Fruit fly (Drosophila melanogaster): ENCODE data around the gene Gr66a.
A peak's percentile ranks its signal among the peaks of the same experiment; 100 is the strongest.

Gr66a gene

DNA sequence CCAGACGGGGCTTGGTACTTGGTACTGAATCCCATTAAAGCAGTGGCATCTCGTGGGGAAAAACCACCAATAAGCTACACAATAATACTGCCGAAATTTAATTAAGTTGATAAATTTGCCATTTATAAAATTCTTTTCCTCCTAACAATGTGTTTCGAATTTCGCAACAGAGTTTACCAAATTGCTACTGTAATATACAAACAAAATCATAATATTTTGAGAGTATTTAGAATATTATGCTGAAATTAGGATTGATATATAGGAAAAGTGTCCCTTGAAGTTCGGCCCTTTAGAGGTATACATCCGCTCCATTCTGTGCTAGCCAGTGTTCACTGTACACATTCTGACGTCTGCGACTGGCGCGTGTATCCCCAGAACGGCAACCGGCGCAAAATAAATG is 22.1 kb downstream of the Gr66a start (continued):
- TF ChIP-seq CG6791 (GFP tag; IDR thresholded peaks at IDR 0.05; ENCODE audit: partially characterized antibody), result no peak
- TF ChIP-seq aop (GFP tag; IDR thresholded peaks at IDR 0.05), result no peak
- no peak for TF ChIP-seq Mrtf (GFP tag; IDR thresholded peaks at IDR 0.05)
- TF ChIP-seq eve (GFP tag; optimal IDR thresholded peaks at IDR 0.05), result no peak
- peak; percentile 82 for TF ChIP-seq Med (GFP tag)
- no peak for TF ChIP-seq mirr (GFP tag; optimal IDR thresholded peaks at IDR 0.05)
- no peak for TF ChIP-seq nerfin-2 (GFP tag; IDR thresholded peaks at IDR 0.05; ENCODE audit: partially characterized antibody)
- TF ChIP-seq CG42726 (GFP tag; IDR thresholded peaks at IDR 0.05; ENCODE audit: partially characterized antibody), result no peak
- no peak for TF ChIP-seq fd64A (GFP tag; optimal IDR thresholded peaks at IDR 0.05)
- no peak for TF ChIP-seq C15 (GFP tag; IDR thresholded peaks at IDR 0.05)
- TF ChIP-seq chn (GFP tag; optimal IDR thresholded peaks at IDR 0.05), result no peak
- TF ChIP-seq CG10543 (GFP tag; optimal IDR thresholded peaks at IDR 0.05), result peak; percentile 8
- no peak for TF ChIP-seq cas (GFP tag; IDR thresholded peaks at IDR 0.05)
- peak; percentile 17 for TF ChIP-seq Fer3 (tag; optimal IDR thresholded peaks at IDR 0.05)
- TF ChIP-seq CG17359 (tag; optimal IDR thresholded peaks at IDR 0.05), result no peak
- peak; percentile 18 for TF ChIP-seq Oli (tag; optimal IDR thresholded peaks at IDR 0.05)
- no peak for TF ChIP-seq z (GFP tag; IDR thresholded peaks at IDR 0.05)
- TF ChIP-seq tx (GFP tag; optimal IDR thresholded peaks at IDR 0.05), result no peak
- no peak for TF ChIP-seq tio (GFP tag; optimal IDR thresholded peaks at IDR 0.05)
- no peak for TF ChIP-seq CG17568 (GFP tag; optimal IDR thresholded peaks at IDR 0.05)
- no peak for TF ChIP-seq tgo (GFP tag; IDR thresholded peaks at IDR 0.05)
- no peak for TF ChIP-seq org-1 (GFP tag; optimal IDR thresholded peaks at IDR 0.05)
- no peak for TF ChIP-seq Sry-β (GFP tag; optimal IDR thresholded peaks at IDR 0.05)
- TF ChIP-seq CG12299 (tag; optimal IDR thresholded peaks at IDR 0.05), result no peak
- no peak for TF ChIP-seq Nf-YA (GFP tag; IDR thresholded peaks at IDR 0.05)
